Worm (Caenorhabditis elegans) whole organism, late embryonic: Measurements from ENCODE around the gene symk-1.

Source experiments
- C38D4.7 ChIP-seq: fragments of 200-800 bp; sonication (Bioruptor generic); optimal IDR thresholded peaks from 2 replicates; lab custom pipeline; 2018; ENCODE audit warnings: mild to moderate bottlenecking, missing genetic modification characterization, moderate library complexity, missing compliant biosample characterization
- F13H6.1 ChIP-seq: sonication (generic microtip); optimal IDR thresholded peaks from 2 replicates; lab custom pipeline; 2016; ENCODE audit warnings: missing genetic modification characterization, missing compliant biosample characterization
- K02D7.2 ChIP-seq: sonication (generic microtip); optimal IDR thresholded peaks from 2 replicates; lab custom pipeline; 2017; ENCODE audit warnings: mild to moderate bottlenecking, missing genetic modification characterization, missing compliant biosample characterization
- K09A11.1 ChIP-seq: sonication (generic microtip); optimal IDR thresholded peaks from 2 replicates; lab custom pipeline; 2017; ENCODE audit warnings: antibody characterized with exemption, mild to moderate bottlenecking, missing genetic modification characterization, missing compliant biosample characterization; ENCODE audit not compliant: insufficient read depth
- ahr-1 ChIP-seq: sonication (generic microtip); optimal IDR thresholded peaks from 2 replicates; lab custom pipeline; 2016; ENCODE audit warnings: missing genetic modification characterization, missing compliant biosample characterization
- ama-1 ChIP-seq: fragments of 150-350 bp; optimal IDR thresholded peaks from 2 replicates; lab custom pipeline; 2014
- ceh-2 ChIP-seq: sonication (generic microtip); optimal IDR thresholded peaks from 2 replicates; lab custom pipeline; 2016; ENCODE audit warnings: missing genotype, missing genetic modification characterization, missing compliant biosample characterization
- ceh-24 ChIP-seq: sonication (generic microtip); optimal IDR thresholded peaks from 2 replicates; lab custom pipeline; 2016; ENCODE audit warnings: mild to moderate bottlenecking, missing genetic modification characterization, missing compliant biosample characterization
- ceh-34 ChIP-seq: sonication (generic microtip); optimal IDR thresholded peaks from 2 replicates; lab custom pipeline; 2016; ENCODE audit warnings: mild to moderate bottlenecking, missing genetic modification characterization, missing compliant biosample characterization
- ceh-45 ChIP-seq: fragments of 200-800 bp; sonication (Bioruptor generic); IDR thresholded peaks from 2 replicates; pipeline ENCODE4 v1.3.6; 2022; ENCODE audit warnings: missing genetic modification reagents, missing genetic modification characterization, missing compliant biosample characterization
- ceh-48 ChIP-seq: sonication (generic microtip); optimal IDR thresholded peaks from 2 replicates; lab custom pipeline; 2016; ENCODE audit warnings: missing genetic modification characterization, inconsistent platforms, missing compliant biosample characterization
- ceh-6 ChIP-seq: fragments of 200-800 bp; sonication (Bioruptor generic); optimal IDR thresholded peaks from 2 replicates; lab custom pipeline; 2018; ENCODE audit warnings: mild to moderate bottlenecking, missing genetic modification characterization, missing compliant biosample characterization
- ceh-9 ChIP-seq: sonication (generic microtip); optimal IDR thresholded peaks from 2 replicates; lab custom pipeline; 2016; ENCODE audit warnings: mild to moderate bottlenecking, missing genetic modification characterization, inconsistent platforms, missing compliant biosample characterization
- dve-1 ChIP-seq: sonication (generic microtip); optimal IDR thresholded peaks from 2 replicates; lab custom pipeline; 2017; ENCODE audit warnings: antibody characterized with exemption, mild to moderate bottlenecking, missing genetic modification characterization, missing compliant biosample characterization
- elt-4 ChIP-seq: sonication (generic microtip); optimal IDR thresholded peaks from 2 replicates; lab custom pipeline; 2016; ENCODE audit warnings: missing genetic modification characterization, missing compliant biosample characterization
- eyg-1 ChIP-seq: sonication (generic microtip); optimal IDR thresholded peaks from 2 replicates; lab custom pipeline; 2016; ENCODE audit warnings: missing genotype, missing genetic modification characterization, missing compliant biosample characterization
- fax-1 ChIP-seq: sonication (generic microtip); optimal IDR thresholded peaks from 2 replicates; lab custom pipeline; 2016; ENCODE audit warnings: missing genotype, missing genetic modification characterization, missing compliant biosample characterization
- fkh-6 ChIP-seq: sonication (generic microtip); optimal IDR thresholded peaks from 2 replicates; lab custom pipeline; 2016; ENCODE audit warnings: missing genetic modification characterization, missing compliant biosample characterization
- gmeb-2 ChIP-seq: sonication (generic microtip); optimal IDR thresholded peaks from 2 replicates; lab custom pipeline; 2016; ENCODE audit warnings: missing genetic modification characterization, inconsistent platforms, missing compliant biosample characterization
- hlh-13 ChIP-seq: fragments of 200-800 bp; sonication (Bioruptor generic); optimal IDR thresholded peaks from 2 replicates; lab custom pipeline; 2018; ENCODE audit warnings: mild to moderate bottlenecking, missing genetic modification characterization, missing compliant biosample characterization
- hlh-15 ChIP-seq: sonication (generic microtip); optimal IDR thresholded peaks from 2 replicates; lab custom pipeline; 2016; ENCODE audit warnings: missing genetic modification characterization, missing compliant biosample characterization
- hlh-8 ChIP-seq: sonication (generic microtip); optimal IDR thresholded peaks from 2 replicates; lab custom pipeline; 2016; ENCODE audit warnings: missing genotype, missing genetic modification characterization, missing compliant biosample characterization
- lim-6 ChIP-seq: sonication (generic microtip); optimal IDR thresholded peaks from 2 replicates; lab custom pipeline; 2016; ENCODE audit warnings: missing genetic modification characterization, missing compliant biosample characterization
- madf-2 ChIP-seq: sonication (generic microtip); optimal IDR thresholded peaks from 2 replicates; lab custom pipeline; 2017; ENCODE audit warnings: missing genetic modification characterization, missing compliant biosample characterization
- npax-4 ChIP-seq: sonication (generic microtip); optimal IDR thresholded peaks from 2 replicates; lab custom pipeline; 2016; ENCODE audit warnings: missing genetic modification characterization, missing compliant biosample characterization
- odd-2 ChIP-seq: sonication (generic microtip); optimal IDR thresholded peaks from 2 replicates; lab custom pipeline; 2017; ENCODE audit warnings: antibody characterized with exemption, mild to moderate bottlenecking, missing genetic modification characterization, missing compliant biosample characterization
- pat-9 ChIP-seq: fragments of 200-800 bp; sonication (Bioruptor generic); optimal IDR thresholded peaks from 2 replicates; lab custom pipeline; 2018; ENCODE audit warnings: mild to moderate bottlenecking, missing genetic modification characterization, moderate library complexity, missing compliant biosample characterization
- pax-1 ChIP-seq: fragments of 150-350 bp; optimal IDR thresholded peaks from 2 replicates; lab custom pipeline; 2014; ENCODE audit warnings: missing biosample characterization, missing genetic modification characterization
- pha-4 ChIP-seq: fragments of 150-350 bp; optimal IDR thresholded peaks from 2 replicates; lab custom pipeline; 2018; ENCODE audit warnings: missing biosample characterization, missing genetic modification reagents, missing genetic modification characterization
- sdc-2 ChIP-seq: sonication (generic microtip); optimal IDR thresholded peaks from 2 replicates; lab custom pipeline; 2016; ENCODE audit warnings: missing genotype, missing genetic modification characterization, missing compliant biosample characterization
- sox-4 ChIP-seq: sonication (generic microtip); optimal IDR thresholded peaks from 2 replicates; lab custom pipeline; 2017; ENCODE audit warnings: mild to moderate bottlenecking, missing genetic modification characterization, inconsistent platforms, missing compliant biosample characterization
- tbx-7 ChIP-seq: sonication (generic microtip); optimal IDR thresholded peaks from 2 replicates; lab custom pipeline; 2016; ENCODE audit warnings: missing genotype, missing genetic modification characterization, missing compliant biosample characterization
- ttx-3 ChIP-seq: sonication (generic microtip); optimal IDR thresholded peaks from 2 replicates; lab custom pipeline; 2016; ENCODE audit warnings: missing genetic modification reagents, missing genetic modification characterization, missing compliant biosample characterization
- unc-42 ChIP-seq: sonication (generic microtip); optimal IDR thresholded peaks from 2 replicates; lab custom pipeline; 2016; ENCODE audit warnings: missing genotype, missing genetic modification characterization, missing compliant biosample characterization
- unc-86 ChIP-seq: sonication (generic microtip); optimal IDR thresholded peaks from 2 replicates; lab custom pipeline; 2016; ENCODE audit warnings: missing genetic modification characterization, missing compliant biosample characterization

Gene symk-1

DNA sequence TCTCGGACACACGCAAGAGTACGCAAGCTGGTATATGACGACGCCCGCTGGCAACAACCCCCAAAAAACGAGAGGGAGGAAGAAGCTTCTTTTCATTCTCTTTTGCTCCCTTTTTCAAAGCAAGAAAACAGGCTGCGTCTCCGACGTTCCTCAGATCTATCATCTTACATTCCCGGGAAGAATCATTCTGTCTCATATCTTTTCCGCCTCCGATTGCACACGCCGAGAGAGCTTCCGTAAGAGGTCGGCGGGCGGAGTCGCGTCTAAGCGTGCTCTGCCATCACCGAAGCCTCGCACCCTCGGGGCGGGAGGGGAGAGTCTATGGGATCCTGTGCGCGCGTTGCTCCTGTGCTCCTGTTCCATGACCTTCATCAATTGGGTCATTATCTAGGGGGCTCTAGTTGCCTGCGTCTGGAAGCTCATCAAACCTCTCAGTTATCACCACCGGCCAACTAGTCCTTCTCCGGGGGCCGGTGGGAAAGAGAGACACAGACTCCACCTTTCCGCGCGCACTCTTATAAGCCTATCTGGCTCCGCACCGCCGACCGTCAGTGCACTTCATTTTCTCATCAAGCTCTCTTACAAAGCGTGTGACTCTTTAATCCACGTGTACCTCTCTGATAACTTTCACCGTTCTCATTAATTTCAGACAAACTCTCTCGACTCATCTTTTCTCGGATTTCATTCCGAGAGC, 24.4 kb upstream of the symk-1 start, which contains the start of the genes slc-17.8 and asns-1:
TSS of gene slc-17.8 (minus strand) at position 51 of the 694 bp plus-strand sequence.
TSS of gene asns-1 (plus strand) at position 644 of the 694 bp plus-strand sequence.
- TF ChIP-seq hlh-15 (no peak), elt-4 (tag; lab: Kevin White, UChicago) (peak; percentile 1)

DNA sequence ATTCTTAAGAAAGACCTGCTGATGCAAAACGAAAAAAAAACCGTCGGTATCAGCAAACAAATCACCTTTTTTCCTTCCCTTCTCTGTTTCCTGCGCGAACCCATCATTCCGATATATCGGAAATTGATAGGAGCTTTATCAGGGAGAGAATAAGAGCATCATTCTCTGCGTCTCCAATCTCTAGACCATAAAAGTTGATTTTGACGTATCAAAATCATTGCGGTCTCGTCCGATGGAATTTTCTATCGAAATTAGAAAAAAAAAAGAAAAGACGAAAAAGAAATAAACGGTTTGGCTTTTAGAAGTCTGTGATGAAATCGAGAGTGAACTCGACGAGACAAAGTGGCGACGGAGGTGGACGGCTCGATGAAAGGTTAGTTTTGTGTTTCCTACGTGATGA, 21.1 kb upstream of the symk-1 start, which contains the start of gene stdh-4:
TSS of gene stdh-4 (plus strand) at position 301 of the 400 bp plus-strand sequence.
- TF ChIP-seq pat-9 (tag; lab: Kevin White, UChicago) (no peak), dve-1 (tag; lab: Kevin White, UChicago) (no peak), sdc-2 (tag; lab: Kevin White, UChicago) (no peak), hlh-13 (no peak)

ce11 chrV:8552460-8552859, 17.7 kb upstream of the symk-1 start, which contains the start of gene acr-15:
TSS of gene acr-15 (plus strand) at chrV:8552695.
- TF ChIP-seq ahr-1 (tag; lab: Kevin White, UChicago): no peak
- no peak for TF ChIP-seq madf-2 (tag; lab: Kevin White, UChicago)
- TF ChIP-seq sdc-2 (tag; lab: Kevin White, UChicago): no peak
- no peak for TF ChIP-seq unc-86 (tag; lab: Kevin White, UChicago)
- TF ChIP-seq odd-2 (tag; lab: Kevin White, UChicago): no peak
- no peak for TF ChIP-seq ttx-3
- no peak for TF ChIP-seq eyg-1
- no peak for TF ChIP-seq ceh-45 (GFP tag; lab: Robert Waterston, UW)
- TF ChIP-seq ama-1 (lab: Kevin White, UChicago): no peak
- no peak for TF ChIP-seq ceh-34 (tag; lab: Kevin White, UChicago)
- no peak for TF ChIP-seq K02D7.2
- no peak for TF ChIP-seq gmeb-2 (tag; lab: Kevin White, UChicago)
- TF ChIP-seq C38D4.7 (GFP tag; lab: Kevin White, UChicago): no peak

- no peak for TF ChIP-seq hlh-13
- TF ChIP-seq K02D7.2: no peak
- peak; percentile 24 for TF ChIP-seq unc-42 (tag; lab: Kevin White, UChicago)
- TF ChIP-seq, all 69 proteins: peak for 1
Measured at ce11 chrV:8555955-8556354, 14.2 kb upstream of the symk-1 start.

ce11 chrV:8560916-8561315, 9.2 kb upstream of the symk-1 start, which contains the start of gene acr-16:
TSS of gene acr-16 (plus strand) at chrV:8561216.
- TF ChIP-seq fax-1 (tag; lab: Kevin White, UChicago) (no peak), C38D4.7 (GFP tag; lab: Kevin White, UChicago) (no peak), ceh-6 (GFP tag; lab: Kevin White, UChicago) (no peak), ceh-9 (tag; lab: Kevin White, UChicago) (no peak), ceh-48 (tag; lab: Kevin White, UChicago) (no peak), hlh-15 (no peak), ceh-2 (tag; lab: Kevin White, UChicago) (no peak), fkh-6 (no peak)

DNA sequence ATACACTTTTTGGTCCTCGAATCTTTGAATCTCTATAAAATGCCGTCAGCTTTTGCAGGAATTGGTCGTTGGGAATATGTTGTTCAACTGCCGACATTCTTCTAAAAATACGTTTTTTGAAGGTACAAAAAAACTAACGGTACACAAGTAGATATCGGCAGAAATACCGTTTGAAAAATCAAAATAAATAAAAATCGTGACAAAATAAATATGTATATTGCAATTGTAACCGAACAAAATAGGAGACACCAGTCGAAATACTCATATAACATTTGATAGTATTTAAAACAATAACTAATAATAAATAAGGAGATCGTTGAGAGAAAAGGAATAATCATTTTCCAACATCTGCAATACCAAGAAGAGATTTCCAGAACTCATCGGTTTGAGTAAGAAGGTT, 5.0 kb upstream of the symk-1 start, which contains the start of gene F25G6.8:
TSS of gene F25G6.8 (minus strand) at position 101 of the 400 bp plus-strand sequence.
- TF ChIP-seq ceh-24 (tag; lab: Kevin White, UChicago) (no peak), F13H6.1 (no peak), ceh-6 (GFP tag; lab: Kevin White, UChicago) (no peak), K09A11.1 (no peak), pat-9 (tag; lab: Kevin White, UChicago) (no peak), dve-1 (tag; lab: Kevin White, UChicago) (no peak), pha-4 (no peak), npax-4 (tag; lab: Kevin White, UChicago) (no peak), ttx-3 (no peak), pax-1 (tag; lab: Kevin White, UChicago) (no peak), gmeb-2 (tag; lab: Kevin White, UChicago) (no peak), hlh-8 (no peak), tbx-7 (tag; lab: Kevin White, UChicago) (no peak), sox-4 (tag; lab: Kevin White, UChicago) (no peak), elt-4 (tag; lab: Kevin White, UChicago) (no peak), ceh-45 (GFP tag; lab: Robert Waterston, UW) (no peak), ceh-34 (tag; lab: Kevin White, UChicago) (no peak), lim-6 (tag; lab: Kevin White, UChicago) (no peak)
